Worm (Caenorhabditis elegans) whole organism, mixed stage, embryonic: ENCODE data around the gene rdl-1.

Experiments used
- sptf-1 ChIP-seq: sonication (generic microtip); optimal IDR thresholded peaks from 2 replicates; lab custom pipeline; 2017; ENCODE audit warnings: mild to moderate bottlenecking, missing genetic modification characterization, moderate library complexity, missing compliant biosample characterization
- unc-39 ChIP-seq: fragments of 150-350 bp; optimal IDR thresholded peaks from 2 replicates; lab custom pipeline; 2014; ENCODE audit warnings: missing biosample characterization, missing genetic modification characterization
- unc-62 ChIP-seq: fragments of 150-350 bp; optimal IDR thresholded peaks from 2 replicates; lab custom pipeline; 2014; ENCODE audit warnings: missing biosample characterization, missing genetic modification reagents, missing genetic modification characterization

DNA sequence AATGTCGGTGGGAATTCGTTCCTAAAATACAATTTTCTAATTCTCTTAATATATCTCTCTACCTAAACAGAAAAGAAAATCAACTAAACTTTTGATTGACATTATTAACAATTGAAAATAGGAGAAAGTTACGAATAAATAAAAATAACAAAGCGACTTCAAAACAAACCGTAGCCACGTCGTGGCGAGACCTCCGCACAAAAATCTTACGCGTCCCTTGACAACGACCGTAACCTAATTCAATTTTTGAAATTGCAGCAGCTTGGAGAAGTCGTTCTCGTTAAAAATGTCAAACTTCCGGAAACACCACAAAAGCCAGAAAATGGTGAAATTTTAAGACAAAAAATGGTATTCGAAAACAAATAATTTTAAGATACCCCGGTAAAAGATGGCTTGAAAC is 5.7 kb downstream of the rdl-1 start:
- no peak for TF ChIP-seq unc-39 (tag; lab: Kevin White, UChicago)
- TF ChIP-seq unc-62 (GFP tag; lab: Kevin White, UChicago) = no peak
- no peak for TF ChIP-seq sptf-1 (tag; lab: Kevin White, UChicago)
